Worm (Caenorhabditis elegans) whole organism, midembryonic: Measurements from ENCODE around the gene srlf-9.

Experiments used
- T22C8.4 ChIP-seq: fragments of 200-800 bp; sonication (Bioruptor generic); IDR thresholded peaks from 2 replicates; pipeline ENCODE4 v1.3.6; 2022; ENCODE audit warnings: missing genetic modification characterization, missing compliant biosample characterization
- cog-1 ChIP-seq: sonication (generic microtip); optimal IDR thresholded peaks from 2 replicates; lab custom pipeline; 2016; ENCODE audit warnings: missing genetic modification characterization, missing compliant biosample characterization
- flt-1 ChIP-seq: fragments of 200-800 bp; sonication (Bioruptor generic); IDR thresholded peaks from 2 replicates; pipeline ENCODE4 v1.3.6; 2022; ENCODE audit warnings: missing genetic modification characterization, missing compliant biosample characterization
- klf-2 ChIP-seq: fragments of 200-800 bp; sonication (Bioruptor generic); conservative IDR thresholded peaks from 2 replicates; pipeline ENCODE4 v1.3.6; 2022; ENCODE audit warnings: missing genetic modification reagents, missing genetic modification characterization, missing compliant biosample characterization
- med-1 ChIP-seq: sonication (generic microtip); optimal IDR thresholded peaks from 2 replicates; lab custom pipeline; 2017; ENCODE audit warnings: missing genetic modification characterization, mild to moderate bottlenecking, missing compliant biosample characterization, antibody characterized with exemption, missing genetic modification reagents; ENCODE audit not compliant: insufficient read depth
- ref-1 ChIP-seq: fragments of 200-800 bp; sonication (Bioruptor generic); conservative IDR thresholded peaks from 2 replicates; pipeline ENCODE4 v1.3.6; 2022; ENCODE audit warnings: missing genetic modification reagents, missing genetic modification characterization, missing compliant biosample characterization
- ztf-23 ChIP-seq: fragments of 200-800 bp; sonication (Bioruptor generic); IDR thresholded peaks from 2 replicates; pipeline ENCODE4 v1.3.6; 2022; ENCODE audit warnings: missing genetic modification reagents, missing genetic modification characterization, missing compliant biosample characterization
- ztf-29 ChIP-seq: fragments of 200-800 bp; sonication (Bioruptor generic); IDR thresholded peaks from 2 replicates; pipeline ENCODE4 v1.3.6; 2022; ENCODE audit warnings: missing genetic modification reagents, missing genetic modification characterization, missing compliant biosample characterization

- TF ChIP-seq ztf-23 (GFP tag; lab: Robert Waterston, UW) (no peak), flt-1 (no peak), klf-2 (GFP tag; lab: Robert Waterston, UW) (no peak), T22C8.4 (GFP tag; lab: Robert Waterston, UW) (no peak), ztf-29 (GFP tag; lab: Robert Waterston, UW) (no peak), ref-1 (no peak), med-1 (GFP tag; lab: Kevin White, UChicago) (no peak), cog-1 (tag; lab: Kevin White, UChicago) (no peak)
Measured at ce11 chrIII:13435570-13435969, 34.0 kb upstream of the srlf-9 start, which contains the start of gene F45G2.8.
